Worm (Caenorhabditis elegans) whole organism, L1 larva: ENCODE measurements around the gene R05D3.3.

Experiments
- aly-2 ChIP-seq: fragments of 150-350 bp; optimal IDR thresholded peaks from 2 replicates; lab custom pipeline; 2014; ENCODE audit warnings: missing biosample characterization, missing genetic modification characterization
- ceh-82 ChIP-seq, 3 experiments: fragments of 150-350 bp in 1 of 3; sonication (generic microtip) in 2 of 3; optimal IDR thresholded peaks; 2 replicates each; lab custom pipeline; 2014 to 2017; ENCODE audit warnings: missing biosample characterization in 3 of 3, missing genetic modification characterization in 3 of 3
- fkh-10 ChIP-seq: sonication (generic microtip); optimal IDR thresholded peaks from 2 replicates; lab custom pipeline; 2017; ENCODE audit warnings: missing biosample characterization, missing genetic modification reagents, missing genetic modification characterization
- lin-13 ChIP-seq: fragments of 150-350 bp; optimal IDR thresholded peaks from 2 replicates; lab custom pipeline; 2014; ENCODE audit warnings: missing biosample characterization, missing genetic modification reagents, missing genetic modification characterization
- mep-1 ChIP-seq: fragments of 150-350 bp; optimal IDR thresholded peaks from 2 replicates; lab custom pipeline; 2014; ENCODE audit warnings: missing biosample characterization, missing genetic modification characterization
- nhr-90 ChIP-seq: sonication (generic microtip); optimal IDR thresholded peaks from 2 replicates; lab custom pipeline; 2016; ENCODE audit warnings: mild to moderate bottlenecking, missing genetic modification characterization, missing compliant biosample characterization; ENCODE audit not compliant: poor library complexity
- skn-1 ChIP-seq: fragments of 150-350 bp; optimal IDR thresholded peaks from 2 replicates; lab custom pipeline; 2014; ENCODE audit warnings: missing biosample characterization, missing genetic modification characterization
- snu-23 ChIP-seq: sonication (generic microtip); optimal IDR thresholded peaks from 2 replicates; lab custom pipeline; 2016; ENCODE audit warnings: missing genetic modification characterization, missing compliant biosample characterization
- swsn-7 ChIP-seq: sonication (generic microtip); optimal IDR thresholded peaks from 2 replicates; lab custom pipeline; 2016; ENCODE audit warnings: missing genetic modification characterization, missing compliant biosample characterization
- vab-15 ChIP-seq: sonication (generic microtip); optimal IDR thresholded peaks from 2 replicates; lab custom pipeline; 2017; ENCODE audit warnings: missing genotype, mild to moderate bottlenecking, missing genetic modification characterization, missing compliant biosample characterization

ce11 chrIII:8409166-8409565 lies 45.4 kb downstream of the R05D3.3 start, which contains the start of gene ZK353.9:
- TF ChIP-seq fkh-10 (GFP tag; lab: Kevin White, UChicago) (no peak), mep-1 (tag; lab: Kevin White, UChicago) (no peak), swsn-7 (no peak), nhr-90 (tag; lab: Kevin White, UChicago) (no peak), skn-1 (tag; lab: Kevin White, UChicago) (no peak), lin-13 (GFP tag; lab: Kevin White, UChicago) (no peak), vab-15 (tag; lab: Kevin White, UChicago) (no peak), ceh-82 (tag; optimal IDR thresholded peaks at IDR 0.05; lab: Kevin White, UChicago) (no peak), snu-23 (GFP tag; lab: Kevin White, UChicago) (no peak), aly-2 (tag; lab: Kevin White, UChicago) (no peak)
